Fruit fly (Drosophila melanogaster) whole organism, prepupa: Measurements from ENCODE around the gene Hand.

ENCODE experiments used
- CG10631 ChIP-seq: fragments of 200-800 bp; sonication (Bioruptor generic); optimal IDR thresholded peaks from 2 replicates; lab custom pipeline; 2016; ENCODE audit warnings: missing biosample characterization, missing genetic modification characterization
- CG10669 ChIP-seq: fragments of 200-800 bp; sonication (Bioruptor generic); optimal IDR thresholded peaks from 3 replicates; lab custom pipeline; 2018; ENCODE audit warnings: missing biosample characterization, mild to moderate bottlenecking, missing genetic modification characterization, moderate library complexity
- CG11294 ChIP-seq: fragments of 200-800 bp; sonication (Bioruptor generic); IDR thresholded peaks from 2 replicates; pipeline ENCODE4 v1.3.6; 2022; ENCODE audit warnings: missing biosample characterization, missing genetic modification characterization
- CG11762 ChIP-seq: fragments of 200-800 bp; sonication (Bioruptor generic); optimal IDR thresholded peaks from 3 replicates; lab custom pipeline; 2016; ENCODE audit warnings: missing biosample characterization, missing genetic modification characterization; ENCODE audit not compliant: insufficient read depth
- CG11902 ChIP-seq: fragments of 200-800 bp; sonication (Bioruptor generic); optimal IDR thresholded peaks from 3 replicates; lab custom pipeline; 2016; ENCODE audit warnings: missing biosample characterization, missing genetic modification characterization
- CG1621 ChIP-seq: fragments of 200-800 bp; sonication (Bioruptor generic); optimal IDR thresholded peaks from 3 replicates; lab custom pipeline; 2018; ENCODE audit warnings: missing biosample characterization, mild to moderate bottlenecking, missing genetic modification characterization
- CG16779 ChIP-seq: fragments of 200-800 bp; sonication (Bioruptor generic); optimal IDR thresholded peaks from 3 replicates; lab custom pipeline; 2017; ENCODE audit warnings: missing biosample characterization, mild to moderate bottlenecking, missing genetic modification characterization
- CG3032 ChIP-seq: fragments of 200-800 bp; optimal IDR thresholded peaks from 2 replicates; lab custom pipeline; 2019; ENCODE audit warnings: missing biosample characterization, mild to moderate bottlenecking, missing genetic modification characterization, moderate library complexity
- CG31627 ChIP-seq: fragments of 200-800 bp; sonication (Bioruptor generic); optimal IDR thresholded peaks from 3 replicates; lab custom pipeline; 2016; ENCODE audit warnings: missing biosample characterization, missing genetic modification characterization
- CG32006 ChIP-seq: fragments of 200-800 bp; sonication (Bioruptor generic); optimal IDR thresholded peaks from 3 replicates; lab custom pipeline; 2017; ENCODE audit warnings: missing biosample characterization, mild to moderate bottlenecking, missing genetic modification characterization
- CG34406 ChIP-seq: fragments of 200-800 bp; sonication (Bioruptor generic); optimal IDR thresholded peaks from 3 replicates; lab custom pipeline; 2016; ENCODE audit warnings: missing biosample characterization, missing genetic modification characterization
- CG3919 ChIP-seq: fragments of 200-800 bp; sonication (Bioruptor generic); optimal IDR thresholded peaks from 3 replicates; lab custom pipeline; 2016; ENCODE audit warnings: missing biosample characterization, missing genetic modification characterization
- CG6163 ChIP-seq: fragments of 200-800 bp; sonication (Bioruptor generic); IDR thresholded peaks from 3 replicates; pipeline ENCODE4 v1.3.6; 2022; ENCODE audit warnings: missing biosample characterization, missing genetic modification characterization
- CG6276 ChIP-seq: fragments of 200-800 bp; sonication (Bioruptor generic); optimal IDR thresholded peaks from 2 replicates; lab custom pipeline; 2017; ENCODE audit warnings: missing biosample characterization, mild to moderate bottlenecking, missing genetic modification characterization
- CG6792 ChIP-seq: fragments of 200-800 bp; sonication (Bioruptor generic); optimal IDR thresholded peaks from 3 replicates; lab custom pipeline; 2016; ENCODE audit warnings: missing biosample characterization, missing genetic modification characterization
- CG6854 ChIP-seq: fragments of 200-800 bp; sonication (Bioruptor generic); optimal IDR thresholded peaks from 2 replicates; lab custom pipeline; 2017; ENCODE audit warnings: missing biosample characterization, mild to moderate bottlenecking, missing genetic modification characterization
- CG8119 ChIP-seq: fragments of 200-800 bp; sonication (Bioruptor generic); IDR thresholded peaks from 3 replicates; pipeline ENCODE4 v1.3.6; 2022; ENCODE audit warnings: missing biosample characterization, missing genetic modification characterization
- CG8632 ChIP-seq: fragments of 200-800 bp; sonication (Bioruptor generic); optimal IDR thresholded peaks from 3 replicates; lab custom pipeline; 2016; ENCODE audit warnings: missing biosample characterization, missing genetic modification characterization
- Eip75B ChIP-seq: fragments of 200-800 bp; sonication (Bioruptor generic); optimal IDR thresholded peaks from 3 replicates; lab custom pipeline; 2016; ENCODE audit warnings: missing biosample characterization, missing genetic modification characterization
- Eip78C ChIP-seq: fragments of 200-800 bp; sonication (Bioruptor generic); peaks from one replicate; lab custom pipeline; 2016; ENCODE audit warnings: missing biosample characterization, missing genetic modification characterization
- Eip93F ChIP-seq: fragments of 200-800 bp; sonication (Bioruptor generic); optimal IDR thresholded peaks from 2 replicates; lab custom pipeline; 2016; ENCODE audit warnings: missing biosample characterization, mild to moderate bottlenecking, missing genetic modification characterization
- Ets21C ChIP-seq: fragments of 200-800 bp; sonication (Bioruptor generic); optimal IDR thresholded peaks from 3 replicates; lab custom pipeline; 2016; ENCODE audit warnings: missing biosample characterization, missing genetic modification characterization
- Ets96B ChIP-seq: fragments of 200-800 bp; optimal IDR thresholded peaks from 2 replicates; lab custom pipeline; 2019; ENCODE audit warnings: missing biosample characterization, mild to moderate bottlenecking, missing genetic modification characterization, moderate library complexity
- Hr38 ChIP-seq: sonication (Bioruptor generic); optimal IDR thresholded peaks from 2 replicates; lab custom pipeline; 2016; ENCODE audit warnings: missing biosample characterization, missing genetic modification characterization
- Hr39 ChIP-seq: fragments of 200-800 bp; sonication (Bioruptor generic); optimal IDR thresholded peaks from 2 replicates; lab custom pipeline; 2016; ENCODE audit warnings: missing biosample characterization, missing genetic modification characterization
- Hr4 ChIP-seq: fragments of 200-800 bp; sonication (Bioruptor generic); optimal IDR thresholded peaks from 3 replicates; lab custom pipeline; 2016; ENCODE audit warnings: missing biosample characterization, missing genetic modification characterization
- OdsH ChIP-seq: fragments of 200-800 bp; sonication (Bioruptor generic); optimal IDR thresholded peaks from 3 replicates; lab custom pipeline; 2016; ENCODE audit warnings: missing biosample characterization, missing genetic modification characterization
- Sox15 ChIP-seq: fragments of 200-800 bp; sonication (Bioruptor generic); optimal IDR thresholded peaks from 3 replicates; lab custom pipeline; 2016; ENCODE audit warnings: missing biosample characterization, missing genetic modification characterization
- achi ChIP-seq: fragments of 200-800 bp; sonication (Bioruptor generic); optimal IDR thresholded peaks from 3 replicates; lab custom pipeline; 2016; ENCODE audit warnings: missing biosample characterization, missing genetic modification characterization
- acj6 ChIP-seq: fragments of 200-800 bp; sonication (Bioruptor generic); optimal IDR thresholded peaks from 3 replicates; lab custom pipeline; 2016; ENCODE audit warnings: missing biosample characterization, missing genetic modification characterization
- cyc ChIP-seq: fragments of 200-800 bp; sonication (Bioruptor generic); optimal IDR thresholded peaks from 3 replicates; lab custom pipeline; 2016; ENCODE audit warnings: missing biosample characterization, missing genetic modification characterization
- dsx ChIP-seq: fragments of 200-800 bp; optimal IDR thresholded peaks from 3 replicates; lab custom pipeline; 2019; ENCODE audit warnings: missing biosample characterization, mild to moderate bottlenecking, missing genetic modification characterization, moderate library complexity; ENCODE audit not compliant: poor library complexity, severe bottlenecking
- esn ChIP-seq: fragments of 200-800 bp; sonication (Bioruptor generic); optimal IDR thresholded peaks from 2 replicates; lab custom pipeline; 2016; ENCODE audit warnings: missing biosample characterization, mild to moderate bottlenecking, missing genetic modification characterization, moderate library complexity
- fd59A ChIP-seq: fragments of 200-800 bp; sonication (Bioruptor generic); optimal IDR thresholded peaks from 2 replicates; lab custom pipeline; 2017; ENCODE audit warnings: missing biosample characterization, mild to moderate bottlenecking, missing genetic modification characterization, missing genetic modification reagents
- fd85E ChIP-seq: fragments of 200-800 bp; sonication (Bioruptor generic); optimal IDR thresholded peaks from 3 replicates; lab custom pipeline; 2016; ENCODE audit warnings: missing biosample characterization, missing genetic modification characterization
- fkh ChIP-seq: fragments of 200-800 bp; sonication (Bioruptor generic); optimal IDR thresholded peaks from 3 replicates; lab custom pipeline; 2017; ENCODE audit warnings: missing biosample characterization, mild to moderate bottlenecking, missing genetic modification characterization, moderate library complexity
- lz ChIP-seq: fragments of 200-800 bp; sonication (Bioruptor generic); optimal IDR thresholded peaks from 3 replicates; lab custom pipeline; 2016; ENCODE audit warnings: missing biosample characterization, missing genetic modification characterization
- spab ChIP-seq: fragments of 200-800 bp; sonication (Bioruptor generic); optimal IDR thresholded peaks from 2 replicates; lab custom pipeline; 2017; ENCODE audit warnings: missing biosample characterization, mild to moderate bottlenecking, missing genetic modification characterization, missing genetic modification reagents
- ss ChIP-seq, 2 experiments: fragments of 200-800 bp; sonication (Bioruptor generic); optimal IDR thresholded peaks; 2 replicates in 1 of 2; 3 replicates in 1 of 2; lab custom pipeline; 2017 to 2018; ENCODE audit warnings: mild to moderate bottlenecking in 2 of 2, missing biosample characterization in 2 of 2, missing genetic modification characterization in 2 of 2, moderate library complexity in 1 of 2
- topi ChIP-seq: fragments of 200-800 bp; sonication (Bioruptor generic); optimal IDR thresholded peaks from 3 replicates; lab custom pipeline; 2016; ENCODE audit warnings: missing biosample characterization, missing genetic modification characterization
- vri ChIP-seq: fragments of 200-800 bp; sonication (Bioruptor generic); optimal IDR thresholded peaks from 3 replicates; lab custom pipeline; 2016; ENCODE audit warnings: missing biosample characterization, mild to moderate bottlenecking, missing genetic modification characterization

Gene Hand

DNA sequence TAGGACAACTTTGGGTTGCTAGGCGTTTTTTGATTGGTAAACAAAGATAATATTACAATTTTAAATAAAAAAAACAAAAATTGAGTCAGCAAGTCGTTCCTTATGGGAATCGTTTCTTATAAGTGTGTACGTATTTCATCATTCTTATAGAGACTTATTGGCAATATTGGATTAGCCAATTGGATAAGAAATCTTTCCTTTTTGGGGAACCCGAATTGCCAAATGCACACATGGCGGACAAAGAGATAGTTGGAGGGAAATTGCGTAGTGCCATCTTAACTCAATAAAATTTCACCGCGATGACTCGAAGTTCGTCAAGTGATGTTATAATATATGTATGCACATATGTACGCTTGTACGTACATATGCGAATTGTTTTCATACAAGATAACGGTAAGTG is 3.9 kb downstream of the Hand start:
- no peak for TF ChIP-seq CG6854
- TF ChIP-seq spab (GFP tag; lab: Kevin White, UChicago): no peak
- TF ChIP-seq Sox15 (GFP tag; lab: Kevin White, UChicago): no peak
- no peak for TF ChIP-seq CG34406 (GFP tag; lab: Kevin White, UChicago)
- no peak for TF ChIP-seq CG10669 (GFP tag; lab: Kevin White, UChicago)
- no peak for TF ChIP-seq fd85E (GFP tag; lab: Kevin White, UChicago)
- TF ChIP-seq achi (GFP tag; lab: Kevin White, UChicago): no peak
- TF ChIP-seq Hr39 (GFP tag; lab: Kevin White, UChicago): no peak

DNA sequence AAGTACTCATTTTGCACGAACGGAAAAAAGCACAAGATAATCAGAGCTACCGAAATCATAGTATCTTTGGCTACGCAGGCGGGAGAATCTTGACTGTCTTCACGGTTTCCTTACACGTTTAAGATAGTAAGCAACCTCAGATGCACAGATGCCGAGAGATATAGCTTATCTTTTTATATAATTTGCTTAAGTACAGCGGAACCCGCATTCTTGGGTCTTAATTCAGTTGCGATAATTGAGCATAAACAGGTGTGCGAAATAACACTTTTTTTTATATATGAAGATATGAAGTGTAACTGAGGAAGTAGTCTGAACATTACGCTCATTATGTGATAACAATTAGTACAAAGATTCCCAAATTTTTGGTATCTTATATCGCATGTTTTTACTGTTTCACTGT is 14.4 kb downstream of the Hand start, which contains the start of gene CG34043:
CG34043 (minus strand) TSS at position 101 of the 400 bp plus-strand sequence.
- no peak for TF ChIP-seq CG3032 (tag; lab: Kevin White, UChicago)
- TF ChIP-seq Ets96B (tag; lab: Kevin White, UChicago): no peak
- no peak for TF ChIP-seq Hr39 (GFP tag; lab: Kevin White, UChicago)
- no peak for TF ChIP-seq vri (GFP tag; lab: Kevin White, UChicago)
- no peak for TF ChIP-seq CG31627 (GFP tag; lab: Kevin White, UChicago)
- no peak for TF ChIP-seq CG32006 (GFP tag; lab: Kevin White, UChicago)
- TF ChIP-seq Eip75B (GFP tag; lab: Kevin White, UChicago): no peak
- TF ChIP-seq, all 60 proteins: peak for 0

DNA sequence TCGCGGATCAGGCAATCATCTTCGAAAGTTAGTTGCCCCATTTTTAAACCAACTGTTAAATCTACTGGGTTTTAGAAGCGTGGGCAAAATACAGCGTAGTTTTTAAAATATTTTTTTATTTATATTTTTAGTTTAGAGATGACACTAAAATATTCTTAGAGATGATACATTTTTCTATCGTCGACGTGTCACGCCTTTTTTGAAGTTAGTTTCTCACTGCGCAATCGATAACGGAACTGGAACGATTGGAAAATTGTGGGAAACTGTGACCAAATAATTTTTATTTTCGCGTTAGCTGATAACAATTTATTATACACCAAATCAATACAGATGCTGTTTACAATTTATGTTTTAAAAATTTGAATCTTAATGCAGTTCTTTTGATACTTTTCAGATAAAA is 16.5 kb downstream of the Hand start, which contains the start of gene Utx:
Utx (minus strand) TSS at position 154 of the 400 bp plus-strand sequence.
- peak; percentile 14 for TF ChIP-seq esn (GFP tag; lab: Kevin White, UChicago)
- peak; percentile 12 for TF ChIP-seq lz (GFP tag; lab: Kevin White, UChicago)
- no peak for TF ChIP-seq vri (GFP tag; lab: Kevin White, UChicago)
- TF ChIP-seq CG8119 (GFP tag; lab: Robert Waterston, UW): no peak
- no peak for TF ChIP-seq acj6
- no peak for TF ChIP-seq CG3919
- TF ChIP-seq Eip78C: no peak
- TF ChIP-seq CG8632 (GFP tag; lab: Kevin White, UChicago): no peak
- peak; percentile 1 for TF ChIP-seq Eip93F (GFP tag; lab: Kevin White, UChicago)
- no peak for TF ChIP-seq ss (GFP tag; optimal IDR thresholded peaks at IDR 0.05; lab: Kevin White, UChicago)
- peak; percentile 0 for TF ChIP-seq CG31627 (GFP tag; lab: Kevin White, UChicago)
- TF ChIP-seq CG16779 (tag; lab: Kevin White, UChicago): no peak
- no peak for TF ChIP-seq Hr4 (GFP tag; lab: Kevin White, UChicago)
- peak; percentile 19 for TF ChIP-seq CG3032 (tag; lab: Kevin White, UChicago)
- no peak for TF ChIP-seq CG11762 (GFP tag; lab: Kevin White, UChicago)

DNA sequence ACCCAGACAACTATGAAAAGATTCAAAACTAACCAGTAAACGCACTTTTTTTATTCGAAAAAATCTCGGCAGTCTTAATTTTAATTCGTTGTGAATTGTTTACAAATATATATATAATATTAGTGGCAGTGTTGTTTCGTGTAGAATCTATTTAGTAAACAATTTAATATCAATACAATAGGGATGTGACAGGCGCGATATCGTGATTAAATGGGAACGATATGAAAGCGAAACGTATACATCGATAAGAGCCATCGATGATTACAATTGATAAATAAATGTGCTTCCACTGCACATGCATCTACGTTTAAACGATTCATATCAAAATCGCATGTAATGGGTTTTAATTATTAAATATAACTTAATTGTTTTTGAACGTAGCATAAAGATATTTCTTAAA is 17.8 kb downstream of the Hand start:
- TF ChIP-seq fkh (GFP tag; lab: Kevin White, UChicago) (peak; percentile 84), CG3032 (tag; lab: Kevin White, UChicago) (no peak), acj6 (no peak), CG10631 (GFP tag; lab: Kevin White, UChicago) (no peak), CG11294 (no peak), CG6163 (GFP tag; lab: Robert Waterston, UW) (no peak), CG1621 (tag; lab: Kevin White, UChicago) (no peak)

DNA sequence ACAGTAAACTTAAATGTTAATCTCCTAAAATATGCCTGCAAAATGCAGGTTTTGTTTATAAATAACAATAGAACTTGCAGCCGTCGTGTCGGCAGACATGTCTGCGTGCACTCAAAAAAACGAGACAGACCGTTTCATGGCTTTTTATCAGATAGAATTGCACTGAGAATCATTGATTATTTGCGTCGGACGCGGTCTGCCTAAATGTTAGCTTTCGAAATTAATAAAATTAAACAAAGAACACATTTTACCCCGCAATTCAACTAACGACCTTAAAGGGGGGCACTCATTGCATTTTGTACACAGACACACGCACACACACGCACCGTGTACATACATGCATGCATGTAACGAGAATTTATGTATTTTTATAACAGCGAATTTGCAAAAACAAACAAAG is 18.3 kb downstream of the Hand start:
- TF ChIP-seq CG6792 (GFP tag; lab: Kevin White, UChicago) (peak; percentile 27), Eip75B (GFP tag; lab: Kevin White, UChicago) (peak; percentile 66), vri (GFP tag; lab: Kevin White, UChicago) (peak; percentile 51), CG10669 (GFP tag; lab: Kevin White, UChicago) (peak; percentile 8), CG8632 (GFP tag; lab: Kevin White, UChicago) (peak; percentile 22), CG6276 (GFP tag; lab: Kevin White, UChicago) (no peak), dsx (no peak), Hr38 (GFP tag; lab: Kevin White, UChicago) (peak; percentile 10), CG11902 (peak; percentile 3), Hr4 (GFP tag; lab: Kevin White, UChicago) (peak; percentile 42), CG8119 (GFP tag; lab: Robert Waterston, UW) (no peak; the same call in 1 of the 3 replicates), CG34406 (GFP tag; lab: Kevin White, UChicago) (peak; percentile 29), Ets21C (peak; percentile 21), OdsH (peak; percentile 63), topi (GFP tag; lab: Kevin White, UChicago) (peak; percentile 43), Sox15 (GFP tag; lab: Kevin White, UChicago) (no peak), CG6854 (no peak), CG31627 (GFP tag; lab: Kevin White, UChicago) (peak; percentile 72), acj6 (peak; percentile 31), fd59A (GFP tag; lab: Kevin White, UChicago) (peak; percentile 6), cyc (GFP tag; lab: Kevin White, UChicago) (peak; percentile 56), esn (GFP tag; lab: Kevin White, UChicago) (peak; percentile 74), achi (GFP tag; lab: Kevin White, UChicago) (peak; percentile 58)
